Fruit fly (Drosophila melanogaster): ENCODE results near the gene Atg4a.
A peak's percentile ranks its signal among the peaks of the same experiment; 100 is the strongest.

Gene Atg4a

dm6 chr2L:1080802-1081464, at the start of gene Atg4a:
Gene Atg4a (plus strand): TSS chr2L:1080911.
- TF ChIP-seq CG11617 (GFP tag; optimal IDR thresholded peaks at IDR 0.05) = peak; percentile 63
- TF ChIP-seq CG7045 (GFP tag; optimal IDR thresholded peaks at IDR 0.05) = peak; percentile 34
- peak; percentile 68 for TF ChIP-seq cic (GFP tag; optimal IDR thresholded peaks at IDR 0.05)
- no peak for TF ChIP-seq toe (GFP tag; optimal IDR thresholded peaks at IDR 0.05)
- TF ChIP-seq Mnt (GFP tag; optimal IDR thresholded peaks at IDR 0.05) = no peak
- TF ChIP-seq Clk (GFP tag; optimal IDR thresholded peaks at IDR 0.05) = no peak
- peak; percentile 8 for TF ChIP-seq bab1 (GFP tag; optimal IDR thresholded peaks at IDR 0.05)
- peak; percentile 39 for TF ChIP-seq CG33017 (tag; optimal IDR thresholded peaks at IDR 0.05)
- TF ChIP-seq CG14711 (tag; optimal IDR thresholded peaks at IDR 0.05) = no peak
- no peak for TF ChIP-seq pad (GFP tag; optimal IDR thresholded peaks at IDR 0.05)

- TF ChIP-seq Mnt (GFP tag; optimal IDR thresholded peaks at IDR 0.05) (no peak), CG1620 (GFP tag; optimal IDR thresholded peaks at IDR 0.05) (no peak), CG11617 (GFP tag; optimal IDR thresholded peaks at IDR 0.05) (no peak), kay (GFP tag; ENCODE audit: borderline replicate concordance) (no peak), bab1 (GFP tag; optimal IDR thresholded peaks at IDR 0.05) (no peak), cnc (optimal IDR thresholded peaks at IDR 0.05) (no peak), ovo (GFP tag; optimal IDR thresholded peaks at IDR 0.05) (no peak), Hr96 (GFP tag; optimal IDR thresholded peaks at IDR 0.05) (no peak)
Measured at dm6 chr2L:1036811-1037296, 43.9 kb upstream of the Atg4a start, which contains the start of gene gNacalpha. Gene gNacalpha (plus strand): TSS chr2L:1037246.

dm6 chr2L:1043195-1043990, 37.3 kb upstream of the Atg4a start:
- TF ChIP-seq bab1 (GFP tag; optimal IDR thresholded peaks at IDR 0.05) = no peak
- TF ChIP-seq CG7101 (tag; optimal IDR thresholded peaks at IDR 0.05) = peak; percentile 2
- TF ChIP-seq CG1620 (GFP tag; optimal IDR thresholded peaks at IDR 0.05) = no peak
- no peak for TF ChIP-seq kay (GFP tag; ENCODE audit: borderline replicate concordance)
- no peak for TF ChIP-seq CG33017 (tag; optimal IDR thresholded peaks at IDR 0.05)
- TF ChIP-seq CG7045 (GFP tag; optimal IDR thresholded peaks at IDR 0.05) = peak; percentile 36
- no peak for TF ChIP-seq Clk (GFP tag; optimal IDR thresholded peaks at IDR 0.05)
- no peak for TF ChIP-seq cic (GFP tag; optimal IDR thresholded peaks at IDR 0.05)
- TF ChIP-seq CG5204 (GFP tag; optimal IDR thresholded peaks at IDR 0.05) = peak; percentile 32
- TF ChIP-seq toe (GFP tag; optimal IDR thresholded peaks at IDR 0.05) = peak; percentile 4
- peak; percentile 91 for TF ChIP-seq pad (GFP tag; optimal IDR thresholded peaks at IDR 0.05)
- TF ChIP-seq Mnt (GFP tag; optimal IDR thresholded peaks at IDR 0.05) = no peak
- no peak for TF ChIP-seq Crg-1 (GFP tag; optimal IDR thresholded peaks at IDR 0.05)
- no peak for TF ChIP-seq ovo (GFP tag; optimal IDR thresholded peaks at IDR 0.05)
- peak; percentile 49 for TF ChIP-seq CG12768 (GFP tag; optimal IDR thresholded peaks at IDR 0.05)
- TF ChIP-seq CG11617 (GFP tag; optimal IDR thresholded peaks at IDR 0.05) = no peak
- no peak for TF ChIP-seq CG14711 (tag; optimal IDR thresholded peaks at IDR 0.05)
- TF ChIP-seq cnc (optimal IDR thresholded peaks at IDR 0.05) = no peak
- no peak for TF ChIP-seq tj (GFP tag; optimal IDR thresholded peaks at IDR 0.05)
- peak; percentile 10 for TF ChIP-seq Hr96 (GFP tag; optimal IDR thresholded peaks at IDR 0.05)

- TF ChIP-seq cic (GFP tag; optimal IDR thresholded peaks at IDR 0.05) = no peak
- TF ChIP-seq tj (GFP tag; optimal IDR thresholded peaks at IDR 0.05) = no peak
- no peak for TF ChIP-seq kay (GFP tag; ENCODE audit: borderline replicate concordance)
- TF ChIP-seq CG33017 (tag; optimal IDR thresholded peaks at IDR 0.05) = no peak
- TF ChIP-seq toe (GFP tag; optimal IDR thresholded peaks at IDR 0.05) = no peak
- TF ChIP-seq ovo (GFP tag; optimal IDR thresholded peaks at IDR 0.05) = no peak
- no peak for TF ChIP-seq CG5204 (GFP tag; optimal IDR thresholded peaks at IDR 0.05)
- no peak for TF ChIP-seq CG12768 (GFP tag; optimal IDR thresholded peaks at IDR 0.05)
- no peak for TF ChIP-seq Clk (GFP tag; optimal IDR thresholded peaks at IDR 0.05)
- TF ChIP-seq Mnt (GFP tag; optimal IDR thresholded peaks at IDR 0.05) = no peak
- TF ChIP-seq cnc (optimal IDR thresholded peaks at IDR 0.05) = no peak
- TF ChIP-seq CG7101 (tag; optimal IDR thresholded peaks at IDR 0.05) = no peak
Measured at dm6 chr2L:1047245-1047644, 33.5 kb upstream of the Atg4a start.

dm6 chr2L:1047965-1048364, 32.7 kb upstream of the Atg4a start, which contains the start of gene IA-2:
Gene IA-2 (minus strand): TSS chr2L:1048053.
- TF ChIP-seq CG1620 (GFP tag; optimal IDR thresholded peaks at IDR 0.05) (no peak), cic (GFP tag; optimal IDR thresholded peaks at IDR 0.05) (no peak), CG33017 (tag; optimal IDR thresholded peaks at IDR 0.05) (no peak), CG7101 (tag; optimal IDR thresholded peaks at IDR 0.05) (no peak), Clk (GFP tag; optimal IDR thresholded peaks at IDR 0.05) (no peak)

- TF ChIP-seq CG7045 (GFP tag; optimal IDR thresholded peaks at IDR 0.05) (peak; percentile 65), CG33017 (tag; optimal IDR thresholded peaks at IDR 0.05) (peak; percentile 34), CG11617 (GFP tag; optimal IDR thresholded peaks at IDR 0.05) (no peak), CG7101 (tag; optimal IDR thresholded peaks at IDR 0.05) (peak; percentile 2), toe (GFP tag; optimal IDR thresholded peaks at IDR 0.05) (peak; percentile 32), cic (GFP tag; optimal IDR thresholded peaks at IDR 0.05) (no peak), CG12768 (GFP tag; optimal IDR thresholded peaks at IDR 0.05) (peak; percentile 50), CG5204 (GFP tag; optimal IDR thresholded peaks at IDR 0.05) (peak; percentile 63), cnc (optimal IDR thresholded peaks at IDR 0.05) (no peak)
Measured at dm6 chr2L:1048427-1048826, 32.3 kb upstream of the Atg4a start.
